Worm (Caenorhabditis elegans) whole organism, early embryonic: Measurements from ENCODE around the gene T10D4.7.

ENCODE experiments used
- B0310.2 ChIP-seq: sonication (generic microtip); optimal IDR thresholded peaks from 2 replicates; lab custom pipeline; 2016; ENCODE audit warnings: mild to moderate bottlenecking, missing genetic modification characterization, missing compliant biosample characterization
- ama-1 ChIP-seq: fragments of 150-350 bp; optimal IDR thresholded peaks from 2 replicates; lab custom pipeline; 2014
- ceh-36 ChIP-seq: sonication (generic microtip); optimal IDR thresholded peaks from 2 replicates; lab custom pipeline; 2016; ENCODE audit warnings: missing genetic modification characterization, inconsistent platforms, missing compliant biosample characterization
- ets-7 ChIP-seq: sonication (generic microtip); optimal IDR thresholded peaks from 2 replicates; lab custom pipeline; 2016; ENCODE audit warnings: missing genotype, missing genetic modification characterization, missing compliant biosample characterization
- flt-1 ChIP-seq: fragments of 200-800 bp; sonication (Bioruptor generic); IDR thresholded peaks from 2 replicates; pipeline ENCODE4 v1.3.6; 2022; ENCODE audit warnings: missing genetic modification characterization, missing compliant biosample characterization
- hmg-4 ChIP-seq: fragments of 200-800 bp; sonication (Bioruptor generic); optimal IDR thresholded peaks from 2 replicates; lab custom pipeline; 2018; ENCODE audit warnings: mild to moderate bottlenecking, missing genetic modification characterization, missing compliant biosample characterization
- hnd-1 ChIP-seq: sonication (generic microtip); optimal IDR thresholded peaks from 2 replicates; lab custom pipeline; 2016; ENCODE audit warnings: missing genetic modification characterization, missing compliant biosample characterization
- pes-1 ChIP-seq: fragments of 200-800 bp; sonication (Bioruptor generic); IDR thresholded peaks from 2 replicates; pipeline ENCODE4 v1.3.6; 2022; ENCODE audit warnings: missing genetic modification reagents, missing genetic modification characterization, missing compliant biosample characterization
- sea-1 ChIP-seq: fragments of 200-800 bp; sonication (Bioruptor generic); conservative IDR thresholded peaks from 2 replicates; pipeline ENCODE4 v1.3.6; 2022; ENCODE audit warnings: missing genetic modification characterization, missing compliant biosample characterization
- tra-4 ChIP-seq: sonication (generic microtip); optimal IDR thresholded peaks from 2 replicates; lab custom pipeline; 2017; ENCODE audit warnings: missing genetic modification characterization, missing compliant biosample characterization

DNA sequence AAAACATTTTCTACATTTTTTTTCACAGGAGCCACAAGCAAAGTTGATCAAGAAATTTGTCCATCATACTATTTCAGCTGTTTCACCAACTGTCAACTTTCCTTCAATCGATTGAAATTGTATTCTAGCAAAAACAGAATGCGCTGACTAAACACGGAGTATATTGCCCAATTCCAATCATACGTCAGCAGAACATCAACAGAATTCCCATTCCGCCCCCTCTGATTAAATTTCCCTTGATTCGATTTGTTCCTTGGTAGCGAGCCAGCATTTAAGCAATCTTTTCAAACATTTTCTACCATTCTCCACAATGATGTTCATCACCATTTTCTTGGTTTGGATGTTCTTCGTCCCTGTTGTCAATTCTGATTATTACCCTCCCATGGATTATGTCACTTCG is 28.3 kb downstream of the T10D4.7 start, which contains the start of gene T10D4.15:
- TF ChIP-seq B0310.2 (tag; lab: Kevin White, UChicago) = no peak
- no peak for TF ChIP-seq hnd-1
- TF ChIP-seq ama-1 (lab: Kevin White, UChicago) = no peak
- no peak for TF ChIP-seq tra-4
- TF ChIP-seq ets-7 (tag; lab: Kevin White, UChicago) = no peak
- no peak for TF ChIP-seq sea-1 (GFP tag; lab: Robert Waterston, UW)
- no peak for TF ChIP-seq hmg-4 (GFP tag; lab: Kevin White, UChicago)
- TF ChIP-seq flt-1 (GFP tag; lab: Robert Waterston, UW) = no peak
- TF ChIP-seq pes-1 (GFP tag; lab: Robert Waterston, UW) = no peak
- TF ChIP-seq ceh-36 = no peak
